Comparison of ENCODE assay signal across 5 fruit fly cellular contexts in the genomic region with DNA sequence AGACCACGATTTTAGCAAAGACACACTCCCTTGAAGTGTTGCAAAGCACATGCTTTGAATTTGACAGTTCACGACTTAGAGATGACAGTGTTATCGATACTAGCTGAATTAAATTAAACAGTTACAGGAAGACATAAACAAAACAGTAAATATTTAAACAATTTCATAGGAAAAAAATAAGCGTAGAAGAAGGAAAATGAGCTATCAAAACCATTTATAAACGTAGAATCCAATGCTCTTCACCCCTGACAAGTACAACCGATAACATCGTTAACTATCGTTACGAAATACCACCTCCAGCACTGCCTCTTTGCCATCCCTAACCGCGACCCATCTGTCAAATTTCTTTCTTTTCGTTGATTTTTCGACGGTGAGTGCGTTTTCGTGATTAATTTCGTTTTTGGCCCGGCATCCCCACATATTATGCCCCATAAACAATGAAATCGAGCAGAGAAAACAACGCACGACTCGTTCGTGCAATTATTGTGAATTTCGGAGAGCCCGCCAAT.
A peak's percentile ranks its signal among the peaks of the same experiment; 100 is the strongest.
TF ChIP-seq lines count a peak whose summit lies in the region.

A gene (plus strand): TSS at position 106 of the 509 bp plus-strand sequence.

TF ChIP-seq in whole organism, adult, 20 proteins besides CTCF, POLR2A, EP300 and RAD21 (continued from another document):
- TF ChIP-seq Hr96 (GFP tag; optimal IDR thresholded peaks at IDR 0.05; lab: Kevin White, UChicago) (peak; percentile 89), pad (GFP tag; optimal IDR thresholded peaks at IDR 0.05; lab: Kevin White, UChicago) (peak; percentile 63), Mnt (GFP tag; optimal IDR thresholded peaks at IDR 0.05; lab: Kevin White, UChicago) (peak; percentile 83)

TF ChIP-seq in whole organism, embryonic, 481 proteins besides CTCF, POLR2A, EP300 and RAD21 (continued from another document and continues in another):
- TF ChIP-seq Doc3 (GFP tag; IDR thresholded peaks at IDR 0.05; lab: Robert Waterston, UW; ENCODE audit: partially characterized antibody) (peak; percentile 97), CG6765 (GFP tag; optimal IDR thresholded peaks at IDR 0.05; lab: Kevin White, UChicago) (peak; percentile 65), zfh2 (GFP tag; optimal IDR thresholded peaks at IDR 0.05; lab: Kevin White, UChicago) (peak; percentile 85), HLHmδ (GFP tag; optimal IDR thresholded peaks at IDR 0.05; lab: Kevin White, UChicago) (no peak), en (GFP tag; optimal IDR thresholded peaks at IDR 0.05; lab: Kevin White, UChicago) (peak; percentile 54), danr (GFP tag; IDR thresholded peaks at IDR 0.05; lab: Robert Waterston, UW) (no peak), Myb (GFP tag; optimal IDR thresholded peaks at IDR 0.05; lab: Kevin White, UChicago) (peak; percentile 96), maf-S (GFP tag; optimal IDR thresholded peaks at IDR 0.05; lab: Kevin White, UChicago) (peak; percentile 86), GATAe (GFP tag; conservative IDR thresholded peaks at IDR 0.05; lab: Robert Waterston, UW) (peak; percentile 67), CG10431 (GFP tag; optimal IDR thresholded peaks at IDR 0.05; lab: Kevin White, UChicago) (peak; percentile 46), BtbVII (GFP tag; optimal IDR thresholded peaks at IDR 0.05; lab: Kevin White, UChicago) (peak; percentile 61), jigr1 (GFP tag; IDR thresholded peaks at IDR 0.05; lab: Robert Waterston, UW) (no peak), odd (GFP tag; optimal IDR thresholded peaks at IDR 0.05; lab: Kevin White, UChicago) (peak; percentile 60), CG6813 (GFP tag; optimal IDR thresholded peaks at IDR 0.05; lab: Kevin White, UChicago) (no peak), nau (GFP tag; optimal IDR thresholded peaks at IDR 0.05; lab: Kevin White, UChicago) (peak; percentile 42), shn (GFP tag; optimal IDR thresholded peaks at IDR 0.05; lab: Kevin White, UChicago) (peak; percentile 91), pfk (GFP tag; optimal IDR thresholded peaks at IDR 0.05; lab: Kevin White, UChicago) (no peak), Xrp1 (GFP tag; IDR thresholded peaks at IDR 0.05; lab: Robert Waterston, UW) (peak; percentile 59), CG13775 (GFP tag; optimal IDR thresholded peaks at IDR 0.05; lab: Kevin White, UChicago) (peak; percentile 87), B-H1 (GFP tag; IDR thresholded peaks at IDR 0.05; lab: Robert Waterston, UW) (peak; percentile 57; the same call in 1 of the 3 replicates), CG11247 (GFP tag; IDR thresholded peaks at IDR 0.05; lab: Robert Waterston, UW) (peak; percentile 67), Dp (GFP tag; optimal IDR thresholded peaks at IDR 0.05; lab: Kevin White, UChicago) (peak; percentile 34), CG17612 (GFP tag; IDR thresholded peaks at IDR 0.05; lab: Robert Waterston, UW) (no peak), CG8765 (GFP tag; IDR thresholded peaks at IDR 0.05; lab: Robert Waterston, UW) (peak; percentile 67; the same call in 1 of the 2 replicates), wor (GFP tag; IDR thresholded peaks at IDR 0.05; lab: Robert Waterston, UW) (peak; percentile 34; the same call in 1 of the 2 replicates), ken (GFP tag; IDR thresholded peaks at IDR 0.05; lab: Robert Waterston, UW) (0 out of 3 replicates have a peak, but pooled peaks have one; percentile 57), fru (optimal IDR thresholded peaks at IDR 0.05; lab: Kevin White, UChicago) (no peak), crol (GFP tag; IDR thresholded peaks at IDR 0.05; lab: Robert Waterston, UW) (no peak), jing (GFP tag; optimal IDR thresholded peaks at IDR 0.05; lab: Kevin White, UChicago) (no peak), CG1792 (GFP tag; optimal IDR thresholded peaks at IDR 0.05; lab: Kevin White, UChicago) (peak; percentile 53)

TF ChIP-seq in whole organism, prepupa, 60 proteins besides CTCF, POLR2A, EP300 and RAD21 (continued from another document and continues in another):
- no peak for TF ChIP-seq CG6808 (GFP tag; optimal IDR thresholded peaks at IDR 0.05; lab: Kevin White, UChicago)
- TF ChIP-seq OdsH (GFP tag; optimal IDR thresholded peaks at IDR 0.05; lab: Kevin White, UChicago), result no peak
- peak; percentile 60; the same call in 1 of the 3 replicates for TF ChIP-seq eg (GFP tag; IDR thresholded peaks at IDR 0.05; lab: Robert Waterston, UW)
- no peak for TF ChIP-seq CG1621 (tag; optimal IDR thresholded peaks at IDR 0.05; lab: Kevin White, UChicago)
- TF ChIP-seq svp (GFP tag; lab: Kevin White, UChicago), result no peak
- TF ChIP-seq net (GFP tag; optimal IDR thresholded peaks at IDR 0.05; lab: Kevin White, UChicago), result no peak
- no peak for TF ChIP-seq CG7368 (GFP tag; optimal IDR thresholded peaks at IDR 0.05; lab: Kevin White, UChicago)
- TF ChIP-seq CG6792 (GFP tag; optimal IDR thresholded peaks at IDR 0.05; lab: Kevin White, UChicago), result peak; percentile 50
- no peak for TF ChIP-seq CG15336 (GFP tag; IDR thresholded peaks at IDR 0.05; lab: Robert Waterston, UW)
- TF ChIP-seq CG6276 (GFP tag; optimal IDR thresholded peaks at IDR 0.05; lab: Kevin White, UChicago), result no peak
- TF ChIP-seq spab (GFP tag; optimal IDR thresholded peaks at IDR 0.05; lab: Kevin White, UChicago), result no peak
- TF ChIP-seq fd85E (GFP tag; optimal IDR thresholded peaks at IDR 0.05; lab: Kevin White, UChicago), result no peak
- peak; percentile 79 for TF ChIP-seq Eip78C (GFP tag; lab: Kevin White, UChicago)
- TF ChIP-seq CG9139 (GFP tag; optimal IDR thresholded peaks at IDR 0.05; lab: Kevin White, UChicago), result no peak
- TF ChIP-seq ss (GFP tag; optimal IDR thresholded peaks at IDR 0.05; lab: Kevin White, UChicago), result no peak
- no peak for TF ChIP-seq CG8119 (GFP tag; IDR thresholded peaks at IDR 0.05; lab: Robert Waterston, UW)
- peak; percentile 27 for TF ChIP-seq Blimp-1 (GFP tag; optimal IDR thresholded peaks at IDR 0.05; lab: Kevin White, UChicago)
- peak; percentile 45 for TF ChIP-seq CG8319 (GFP tag; optimal IDR thresholded peaks at IDR 0.05; lab: Kevin White, UChicago)
- no peak for TF ChIP-seq Lpt (GFP tag; optimal IDR thresholded peaks at IDR 0.05; lab: Kevin White, UChicago)
- TF ChIP-seq Hr4 (GFP tag; optimal IDR thresholded peaks at IDR 0.05; lab: Kevin White, UChicago), result no peak
- TF ChIP-seq CG3919 (GFP tag; optimal IDR thresholded peaks at IDR 0.05; lab: Kevin White, UChicago), result no peak
- TF ChIP-seq fd59A (GFP tag; optimal IDR thresholded peaks at IDR 0.05; lab: Kevin White, UChicago), result peak; percentile 45
- peak; percentile 14 for TF ChIP-seq dsx (GFP tag; optimal IDR thresholded peaks at IDR 0.05; lab: Kevin White, UChicago; ENCODE audit: poor library complexity, severe bottlenecking)
- no peak for TF ChIP-seq Sox102F (GFP tag; optimal IDR thresholded peaks at IDR 0.05; lab: Kevin White, UChicago)
- no peak for TF ChIP-seq CG4318 (GFP tag; optimal IDR thresholded peaks at IDR 0.05; lab: Kevin White, UChicago)
- peak; percentile 77 for TF ChIP-seq Ets21C (GFP tag; optimal IDR thresholded peaks at IDR 0.05; lab: Kevin White, UChicago)
- no peak for TF ChIP-seq vri (GFP tag; optimal IDR thresholded peaks at IDR 0.05; lab: Kevin White, UChicago)
- peak; percentile 81 for TF ChIP-seq esn (GFP tag; optimal IDR thresholded peaks at IDR 0.05; lab: Kevin White, UChicago)
- peak; percentile 80 for TF ChIP-seq CG6854 (GFP tag; optimal IDR thresholded peaks at IDR 0.05; lab: Kevin White, UChicago)
- TF ChIP-seq CG8632 (GFP tag; optimal IDR thresholded peaks at IDR 0.05; lab: Kevin White, UChicago), result no peak
- TF ChIP-seq CG10631 (GFP tag; optimal IDR thresholded peaks at IDR 0.05; lab: Kevin White, UChicago), result peak; percentile 68
- peak; percentile 52 for TF ChIP-seq acj6 (GFP tag; optimal IDR thresholded peaks at IDR 0.05; lab: Kevin White, UChicago)
- peak; percentile 70 for TF ChIP-seq Sox14 (GFP tag; optimal IDR thresholded peaks at IDR 0.05; lab: Kevin White, UChicago)

TF ChIP-seq in whole organism, pupa, 21 proteins besides CTCF, POLR2A, EP300 and RAD21 (continued from another document):
- TF ChIP-seq CG14655 (GFP tag; optimal IDR thresholded peaks at IDR 0.05; lab: Kevin White, UChicago) (no peak), gl (tag; optimal IDR thresholded peaks at IDR 0.05; lab: Kevin White, UChicago) (peak; percentile 33)

TF ChIP-seq in whole organism, wandering third instar larva, 38 proteins besides CTCF, POLR2A, EP300 and RAD21 (continued from another document):
- TF ChIP-seq brk (GFP tag; optimal IDR thresholded peaks at IDR 0.05; lab: Kevin White, UChicago) (no peak), Mio (GFP tag; optimal IDR thresholded peaks at IDR 0.05; lab: Kevin White, UChicago) (peak; percentile 56), dsf (GFP tag; optimal IDR thresholded peaks at IDR 0.05; lab: Kevin White, UChicago; ENCODE audit: borderline replicate concordance) (peak; percentile 55), GATAd (GFP tag; optimal IDR thresholded peaks at IDR 0.05; lab: Kevin White, UChicago) (no peak), psq (GFP tag; optimal IDR thresholded peaks at IDR 0.05; lab: Kevin White, UChicago) (peak; percentile 57), sage (GFP tag; optimal IDR thresholded peaks at IDR 0.05; lab: Kevin White, UChicago) (no peak), tai (GFP tag; optimal IDR thresholded peaks at IDR 0.05; lab: Kevin White, UChicago) (no peak), jim (GFP tag; optimal IDR thresholded peaks at IDR 0.05; lab: Kevin White, UChicago) (peak; percentile 47), N (GFP tag; optimal IDR thresholded peaks at IDR 0.05; lab: Kevin White, UChicago) (no peak), Sp1 (GFP tag; optimal IDR thresholded peaks at IDR 0.05; lab: Kevin White, UChicago) (peak; percentile 80), Dif (GFP tag; optimal IDR thresholded peaks at IDR 0.05; lab: Kevin White, UChicago; ENCODE audit: partially characterized antibody) (no peak), HLH106 (tag; optimal IDR thresholded peaks at IDR 0.05; lab: Kevin White, UChicago) (peak; percentile 75), Myc (optimal IDR thresholded peaks at IDR 0.05; lab: Kevin White, UChicago) (peak; percentile 24)
